Fruit fly (Drosophila melanogaster) whole organism, adult: ENCODE results near the gene PIG-P.

Experiments
- CG1620 ChIP-seq: fragments of 200-800 bp; sonication (Bioruptor generic); optimal IDR thresholded peaks from 2 replicates; lab custom pipeline; 2016; ENCODE audit warnings: missing biosample characterization, missing genetic modification characterization
- CG33017 ChIP-seq: fragments of 200-800 bp; sonication (Bioruptor generic); optimal IDR thresholded peaks from 2 replicates; lab custom pipeline; 2018; ENCODE audit warnings: missing biosample characterization, mild to moderate bottlenecking, missing genetic modification characterization, moderate library complexity
- CG5204 ChIP-seq: fragments of 200-800 bp; sonication (Bioruptor generic); optimal IDR thresholded peaks from 2 replicates; lab custom pipeline; 2016; ENCODE audit warnings: missing biosample characterization, missing genetic modification characterization
- CG7045 ChIP-seq: fragments of 200-800 bp; sonication (Bioruptor generic); optimal IDR thresholded peaks from 2 replicates; lab custom pipeline; 2017; ENCODE audit warnings: missing biosample characterization, mild to moderate bottlenecking, missing genetic modification characterization
- Hr96 ChIP-seq: fragments of 200-800 bp; sonication (Bioruptor generic); optimal IDR thresholded peaks from 2 replicates; lab custom pipeline; 2016; ENCODE audit warnings: missing biosample characterization, missing genetic modification characterization
- Mnt ChIP-seq: fragments of 200-800 bp; sonication (Bioruptor generic); optimal IDR thresholded peaks from 2 replicates; lab custom pipeline; 2016; ENCODE audit warnings: missing biosample characterization, mild to moderate bottlenecking, missing genetic modification characterization
- kay ChIP-seq: fragments of 200-800 bp; sonication (Bioruptor generic); peaks from one replicate; lab custom pipeline; 2016; ENCODE audit warnings: missing biosample characterization, missing genetic modification characterization, borderline replicate concordance
- ovo ChIP-seq: fragments of 200-800 bp; sonication (Bioruptor generic); optimal IDR thresholded peaks from 2 replicates; lab custom pipeline; 2016; ENCODE audit warnings: missing biosample characterization, missing genetic modification characterization
- pad ChIP-seq: fragments of 200-800 bp; sonication (Bioruptor generic); optimal IDR thresholded peaks from 3 replicates; lab custom pipeline; 2017; ENCODE audit warnings: missing biosample characterization, missing genetic modification characterization, mild to moderate bottlenecking, moderate library complexity, missing genetic modification reagents

dm6 chr3R:26104302-26105140 is 46.5 kb upstream of the PIG-P start:
- TF ChIP-seq Hr96 (GFP tag; lab: Kevin White, UChicago) (peak; percentile 26), kay (GFP tag; lab: Kevin White, UChicago) (peak; percentile 48), CG7045 (GFP tag; lab: Kevin White, UChicago) (peak; percentile 5), CG33017 (peak; percentile 92), Mnt (GFP tag; lab: Kevin White, UChicago) (peak; percentile 37), CG1620 (GFP tag; lab: Kevin White, UChicago) (peak; percentile 39), CG5204 (no peak), ovo (GFP tag; lab: Kevin White, UChicago) (no peak), pad (GFP tag; lab: Kevin White, UChicago) (peak; percentile 61)
